Fruit fly (Drosophila melanogaster): ENCODE results near the gene sala.

sala gene

DNA sequence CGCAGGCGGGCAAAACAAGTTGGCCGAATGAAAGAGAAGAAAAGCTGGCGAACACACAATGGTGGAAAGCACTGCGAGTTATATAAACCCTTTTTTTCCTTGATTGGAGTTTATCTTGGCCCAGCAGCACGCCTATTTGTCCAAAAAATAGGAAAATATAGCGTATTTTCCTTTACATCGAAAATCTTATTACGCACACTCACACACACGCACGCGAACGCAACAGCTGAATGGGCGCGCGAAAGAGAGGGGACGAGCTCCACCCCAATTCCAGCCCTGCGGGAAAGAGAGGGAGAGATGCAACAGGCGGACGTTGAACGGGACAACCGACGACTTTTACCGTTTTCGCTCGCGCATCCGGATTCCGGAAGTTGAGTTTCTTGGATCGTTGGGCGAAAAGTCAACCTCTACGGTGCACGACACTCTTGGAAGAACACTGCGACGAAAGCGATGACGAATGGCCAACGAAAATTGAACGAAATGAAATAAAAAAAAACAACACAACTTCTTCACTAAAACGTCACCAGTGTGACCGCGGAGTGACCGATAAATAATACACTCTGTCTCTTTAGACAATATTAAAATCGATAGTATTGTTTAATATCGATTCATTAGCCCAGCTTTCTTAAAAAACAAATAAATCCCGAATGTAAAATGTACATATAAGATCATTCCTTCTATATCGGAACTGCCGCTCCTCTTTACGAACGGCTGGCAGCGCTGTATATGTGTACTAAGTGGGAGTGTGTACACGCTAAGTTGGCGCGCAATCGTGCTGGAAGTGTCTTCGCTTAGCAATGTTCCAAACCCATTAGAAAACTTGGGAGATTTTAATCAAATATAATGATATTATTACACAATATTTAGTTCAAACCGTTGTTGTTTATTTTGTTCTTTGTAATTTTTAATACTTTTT, 32.3 kb downstream of the sala start, which contains the start of the genes Dlg5 and CG4970 (continued):
- TF ChIP-seq CG13624 (GFP tag; optimal IDR thresholded peaks at IDR 0.05): peak; percentile 38
- peak; percentile 26 for TF ChIP-seq slou (GFP tag; optimal IDR thresholded peaks at IDR 0.05)
- TF ChIP-seq ken (GFP tag; IDR thresholded peaks at IDR 0.05): no peak
- peak; percentile 91 for TF ChIP-seq CG8478 (optimal IDR thresholded peaks at IDR 0.05)
- TF ChIP-seq Opbp (GFP tag; IDR thresholded peaks at IDR 0.05; ENCODE audit: partially characterized antibody): peak; percentile 85
- TF ChIP-seq Med (GFP tag): peak; percentile 51
- peak; percentile 84 for TF ChIP-seq amos (GFP tag; IDR thresholded peaks at IDR 0.05; ENCODE audit: partially characterized antibody)
- TF ChIP-seq Sry-δ (GFP tag; optimal IDR thresholded peaks at IDR 0.05): peak; percentile 78
- no peak for TF ChIP-seq grau (tag; optimal IDR thresholded peaks at IDR 0.05)
- TF ChIP-seq kah (GFP tag; optimal IDR thresholded peaks at IDR 0.05): peak; percentile 61
- TF ChIP-seq Xbp1 (GFP tag; optimal IDR thresholded peaks at IDR 0.05): no peak
- no peak for TF ChIP-seq CG9215 (GFP tag; IDR thresholded peaks at IDR 0.05)
- peak; percentile 77 for TF ChIP-seq E2f2 (GFP tag; IDR thresholded peaks at IDR 0.05)
- no peak for TF ChIP-seq cato (GFP tag; optimal IDR thresholded peaks at IDR 0.05; ENCODE audit: borderline replicate concordance)
- TF ChIP-seq CG11560 (tag; IDR thresholded peaks at IDR 0.05): peak; percentile 55; the same call in 1 of the 3 replicates
- TF ChIP-seq Dll (GFP tag; IDR thresholded peaks at IDR 0.05; ENCODE audit: partially characterized antibody): peak; percentile 80
- TF ChIP-seq inv (GFP tag; IDR thresholded peaks at IDR 0.05; ENCODE audit: partially characterized antibody): peak; percentile 76
- TF ChIP-seq vnd (GFP tag; IDR thresholded peaks at IDR 0.05; ENCODE audit: partially characterized antibody): peak; percentile 55
- TF ChIP-seq CG5180 (GFP tag; optimal IDR thresholded peaks at IDR 0.05): peak; percentile 72
- TF ChIP-seq CG15514 (GFP tag; optimal IDR thresholded peaks at IDR 0.05): peak; percentile 80
- peak; percentile 20; the same call in 1 of the 2 replicates for TF ChIP-seq CG9932 (GFP tag; IDR thresholded peaks at IDR 0.05)
- no peak for TF ChIP-seq ems (GFP tag; optimal IDR thresholded peaks at IDR 0.05)
- TF ChIP-seq lilli (GFP tag; optimal IDR thresholded peaks at IDR 0.05): peak; percentile 20
- TF ChIP-seq hkb (optimal IDR thresholded peaks at IDR 0.05): peak; percentile 85
- TF ChIP-seq hkb (GFP tag; IDR thresholded peaks at IDR 0.05): no peak
- peak; percentile 56 for TF ChIP-seq Hmr (GFP tag; optimal IDR thresholded peaks at IDR 0.05)
- peak; percentile 72 for TF ChIP-seq CG9797 (GFP tag; optimal IDR thresholded peaks at IDR 0.05)
- TF ChIP-seq gsb (GFP tag; IDR thresholded peaks at IDR 0.05): no peak
- peak in 1 of 2 experiments; percentile 64 for TF ChIP-seq crp (GFP tag; optimal IDR thresholded peaks at IDR 0.05)
- no peak for TF ChIP-seq Fer1 (GFP tag; optimal IDR thresholded peaks at IDR 0.05)
- TF ChIP-seq CHES-1-like (GFP tag; optimal IDR thresholded peaks at IDR 0.05): no peak
- no peak for TF ChIP-seq CG14441 (GFP tag; IDR thresholded peaks at IDR 0.05)
- peak in 1 of 3 experiments; percentile 4 for TF ChIP-seq Stat92E (GFP tag; optimal IDR thresholded peaks at IDR 0.05)
- TF ChIP-seq CrebB (tag; optimal IDR thresholded peaks at IDR 0.05): no peak
- 0 out of 2 replicates have a peak, but pooled peaks have one; percentile 13 for TF ChIP-seq CG42726 (GFP tag; IDR thresholded peaks at IDR 0.05; ENCODE audit: partially characterized antibody)
- TF ChIP-seq CG1832 (GFP tag; optimal IDR thresholded peaks at IDR 0.05): peak; percentile 95
- no peak for TF ChIP-seq eyg (GFP tag; optimal IDR thresholded peaks at IDR 0.05)
- TF ChIP-seq kay (GFP tag; optimal IDR thresholded peaks at IDR 0.05): no peak
- TF ChIP-seq tgo (GFP tag; IDR thresholded peaks at IDR 0.05): no peak
- TF ChIP-seq Lpt (GFP tag; optimal IDR thresholded peaks at IDR 0.05): no peak
- peak; percentile 23 for TF ChIP-seq Hsf (GFP tag; optimal IDR thresholded peaks at IDR 0.05)
- peak; percentile 50; the same call in 1 of the 3 replicates for TF ChIP-seq CG7963 (GFP tag; IDR thresholded peaks at IDR 0.05; ENCODE audit: partially characterized antibody)
- no peak for TF ChIP-seq CG4282 (GFP tag; optimal IDR thresholded peaks at IDR 0.05)
- TF ChIP-seq CG32772 (GFP tag; IDR thresholded peaks at IDR 0.05): peak; percentile 56; the same call in 1 of the 2 replicates
- TF ChIP-seq MESR4 (GFP tag; optimal IDR thresholded peaks at IDR 0.05): peak; percentile 75
- TF ChIP-seq gfzf (GFP tag; optimal IDR thresholded peaks at IDR 0.05): peak; percentile 89
- no peak for TF ChIP-seq Oli (tag; optimal IDR thresholded peaks at IDR 0.05)
- TF ChIP-seq toy (GFP tag; IDR thresholded peaks at IDR 0.05): no peak
